Worm (Caenorhabditis elegans) whole organism, L2 larva: Measurements from ENCODE around the gene E02H4.7.

ENCODE experiments used
- C34F6.9 ChIP-seq: fragments of 150-350 bp; optimal IDR thresholded peaks from 2 replicates; lab custom pipeline; 2014; ENCODE audit warnings: missing biosample characterization, missing genetic modification characterization
- F13H6.1 ChIP-seq: sonication (generic microtip); optimal IDR thresholded peaks from 2 replicates; lab custom pipeline; 2016; ENCODE audit warnings: missing genetic modification characterization, missing compliant biosample characterization
- Y55F3AM.14 ChIP-seq: fragments of 200-800 bp; sonication (Bioruptor generic); optimal IDR thresholded peaks from 2 replicates; lab custom pipeline; 2018; ENCODE audit warnings: mild to moderate bottlenecking, missing genetic modification characterization, missing compliant biosample characterization
- ZK546.5 ChIP-seq: sonication (generic microtip); optimal IDR thresholded peaks from 2 replicates; lab custom pipeline; 2017; ENCODE audit warnings: missing biosample characterization, missing genetic modification characterization
- alr-1 ChIP-seq: fragments of 150-350 bp; optimal IDR thresholded peaks from 2 replicates; lab custom pipeline; 2014; ENCODE audit warnings: missing biosample characterization, missing genetic modification characterization
- aly-2 ChIP-seq: fragments of 150-350 bp; optimal IDR thresholded peaks from 2 replicates; lab custom pipeline; 2014; ENCODE audit warnings: missing biosample characterization, missing genetic modification characterization
- ama-1 ChIP-seq: fragments of 150-350 bp; optimal IDR thresholded peaks from 2 replicates; lab custom pipeline; 2018; ENCODE audit warnings: inconsistent platforms
- blmp-1 ChIP-seq: sonication (generic microtip); optimal IDR thresholded peaks from 2 replicates; lab custom pipeline; 2017; ENCODE audit warnings: missing genetic modification characterization, mild to moderate bottlenecking, missing compliant biosample characterization, antibody characterized with exemption, moderate library complexity; ENCODE audit not compliant: insufficient read depth
- ceh-16 ChIP-seq: fragments of 150-350 bp; optimal IDR thresholded peaks from 2 replicates; lab custom pipeline; 2014; ENCODE audit warnings: missing biosample characterization, missing genetic modification characterization
- ceh-82 ChIP-seq: fragments of 150-350 bp; optimal IDR thresholded peaks from 2 replicates; lab custom pipeline; 2014; ENCODE audit warnings: missing biosample characterization, missing genetic modification characterization
- egl-27 ChIP-seq: sonication (generic microtip); optimal IDR thresholded peaks from 3 replicates; lab custom pipeline; 2017; ENCODE audit warnings: missing biosample characterization, missing genetic modification reagents, missing genetic modification characterization
- elt-1 ChIP-seq: fragments of 150-350 bp; optimal IDR thresholded peaks from 2 replicates; lab custom pipeline; 2014; ENCODE audit warnings: missing biosample characterization, missing genetic modification characterization
- elt-3 ChIP-seq: sonication (generic microtip); optimal IDR thresholded peaks from 2 replicates; lab custom pipeline; 2017; ENCODE audit warnings: missing biosample characterization, missing genetic modification characterization
- fos-1 ChIP-seq: fragments of 150-350 bp; optimal IDR thresholded peaks from 2 replicates; lab custom pipeline; 2014; ENCODE audit warnings: missing biosample characterization, missing genetic modification characterization
- gmeb-1 ChIP-seq: fragments of 150-350 bp; optimal IDR thresholded peaks from 2 replicates; lab custom pipeline; 2014; ENCODE audit warnings: missing biosample characterization, missing genetic modification characterization
- lin-11 ChIP-seq: fragments of 150-350 bp; sonication (generic microtip); optimal IDR thresholded peaks from 2 replicates; lab custom pipeline; 2014; ENCODE audit warnings: missing biosample characterization, missing genetic modification characterization, inconsistent platforms, mixed read lengths
- lin-13 ChIP-seq: fragments of 150-350 bp; optimal IDR thresholded peaks from 2 replicates; lab custom pipeline; 2014; ENCODE audit warnings: missing biosample characterization, missing genetic modification reagents, missing genetic modification characterization
- lin-39 ChIP-seq: fragments of 150-350 bp; optimal IDR thresholded peaks from 2 replicates; lab custom pipeline; 2014; ENCODE audit warnings: missing biosample characterization, missing genetic modification reagents, missing genetic modification characterization
- lsy-2 ChIP-seq, 2 experiments: fragments of 150-350 bp in 1 of 2; sonication (generic microtip) in 1 of 2; optimal IDR thresholded peaks; 2 replicates each; lab custom pipeline; 2014 to 2017; ENCODE audit warnings: missing biosample characterization in 2 of 2, missing genetic modification characterization in 2 of 2
- mab-5 ChIP-seq: fragments of 150-350 bp; optimal IDR thresholded peaks from 2 replicates; lab custom pipeline; 2014; ENCODE audit warnings: missing biosample characterization, missing genetic modification characterization
- mbf-1 ChIP-seq: sonication (generic microtip); optimal IDR thresholded peaks from 2 replicates; lab custom pipeline; 2017; ENCODE audit warnings: missing biosample characterization, missing genetic modification characterization
- mdl-1 ChIP-seq, 2 experiments: fragments of 150-350 bp in 1 of 2; sonication (generic microtip) in 1 of 2; optimal IDR thresholded peaks; 2 replicates each; lab custom pipeline; 2017; ENCODE audit warnings: missing biosample characterization in 2 of 2, missing genetic modification characterization in 2 of 2
- nhr-10 ChIP-seq: sonication (generic microtip); optimal IDR thresholded peaks from 2 replicates; lab custom pipeline; 2017; ENCODE audit warnings: missing biosample characterization, missing genetic modification characterization
- nhr-11 ChIP-seq: fragments of 150-350 bp; optimal IDR thresholded peaks from 2 replicates; lab custom pipeline; 2014; ENCODE audit warnings: missing biosample characterization, missing genetic modification characterization
- nhr-12 ChIP-seq: fragments of 150-350 bp; optimal IDR thresholded peaks from 2 replicates; lab custom pipeline; 2014; ENCODE audit warnings: missing biosample characterization, missing genetic modification characterization
- nhr-129 ChIP-seq: fragments of 150-350 bp; optimal IDR thresholded peaks from 2 replicates; lab custom pipeline; 2014; ENCODE audit warnings: missing biosample characterization, missing genetic modification characterization
- nhr-237 ChIP-seq: fragments of 150-350 bp; optimal IDR thresholded peaks from 2 replicates; lab custom pipeline; 2014; ENCODE audit warnings: missing biosample characterization, missing genetic modification characterization
- nhr-25 ChIP-seq: fragments of 150-350 bp; sonication (generic microtip); optimal IDR thresholded peaks from 3 replicates; lab custom pipeline; 2014; ENCODE audit warnings: missing biosample characterization, missing genetic modification characterization
- nhr-6 ChIP-seq: fragments of 150-350 bp; optimal IDR thresholded peaks from 2 replicates; lab custom pipeline; 2014; ENCODE audit warnings: missing biosample characterization, missing genetic modification characterization
- nhr-77 ChIP-seq: fragments of 150-350 bp; optimal IDR thresholded peaks from 2 replicates; lab custom pipeline; 2014; ENCODE audit warnings: missing biosample characterization, missing genetic modification characterization
- peb-1 ChIP-seq: fragments of 150-350 bp; optimal IDR thresholded peaks from 2 replicates; lab custom pipeline; 2014; ENCODE audit warnings: missing biosample characterization, missing genetic modification characterization
- sma-3 ChIP-seq: sonication (generic microtip); optimal IDR thresholded peaks from 2 replicates; lab custom pipeline; 2016; ENCODE audit warnings: missing genetic modification reagents, missing genetic modification characterization, missing compliant biosample characterization
- sma-9 ChIP-seq, 2 experiments: fragments of 150-350 bp in 1 of 2; sonication (generic microtip) in 1 of 2; optimal IDR thresholded peaks; 2 replicates each; lab custom pipeline; 2014 to 2016; ENCODE audit warnings: missing genetic modification characterization in 2 of 2, mild to moderate bottlenecking in 1 of 2, missing biosample characterization in 1 of 2, missing compliant biosample characterization in 1 of 2, missing genetic modification reagents in 1 of 2, moderate library complexity in 1 of 2
- snpc-4 ChIP-seq: fragments of 150-350 bp; optimal IDR thresholded peaks from 2 replicates; lab custom pipeline; 2014; ENCODE audit warnings: missing biosample characterization, missing genetic modification characterization
- unc-39 ChIP-seq: fragments of 150-350 bp; optimal IDR thresholded peaks from 2 replicates; lab custom pipeline; 2014; ENCODE audit warnings: missing biosample characterization, missing genetic modification characterization
- unc-62 ChIP-seq: fragments of 150-350 bp; optimal IDR thresholded peaks from 2 replicates; lab custom pipeline; 2014; ENCODE audit warnings: missing biosample characterization, missing genetic modification reagents, missing genetic modification characterization
- zag-1 ChIP-seq: fragments of 150-350 bp; optimal IDR thresholded peaks from 2 replicates; lab custom pipeline; 2014; ENCODE audit warnings: missing biosample characterization, missing genetic modification characterization
- ztf-1 ChIP-seq: fragments of 200-800 bp; sonication (Bioruptor generic); conservative IDR thresholded peaks from 2 replicates; pipeline ENCODE4 v1.3.6; 2022; ENCODE audit warnings: missing genetic modification characterization, missing compliant biosample characterization
- ztf-11 ChIP-seq: sonication (generic microtip); optimal IDR thresholded peaks from 2 replicates; lab custom pipeline; 2017; ENCODE audit warnings: missing biosample characterization, missing genetic modification characterization

Gene E02H4.7

ce11 chrX:14246518-14246917, 9.6 kb upstream of the E02H4.7 start, which contains the start of gene mlc-6:
mlc-6 (minus strand) TSS chrX:14246618.
- TF ChIP-seq sma-9 (GFP tag; optimal IDR thresholded peaks at IDR 0.05; lab: Kevin White, UChicago) (no peak), sma-9 (tag; optimal IDR thresholded peaks at IDR 0.05; lab: Kevin White, UChicago) (no peak), ama-1 (no peak), lin-39 (tag; lab: Kevin White, UChicago) (no peak), aly-2 (no peak), alr-1 (tag; lab: Kevin White, UChicago) (no peak), snpc-4 (tag; lab: Kevin White, UChicago) (no peak), nhr-10 (tag; lab: Kevin White, UChicago) (no peak), elt-1 (tag; lab: Kevin White, UChicago) (no peak), ceh-16 (tag; lab: Kevin White, UChicago) (no peak), nhr-129 (tag; lab: Kevin White, UChicago) (no peak), nhr-237 (tag; lab: Kevin White, UChicago) (no peak), lsy-2 (tag; optimal IDR thresholded peaks at IDR 0.05; lab: Kevin White, UChicago) (no peak), nhr-25 (tag; lab: Kevin White, UChicago) (no peak), gmeb-1 (no peak), ZK546.5 (tag; lab: Kevin White, UChicago) (no peak), ceh-82 (tag; lab: Kevin White, UChicago) (no peak), mdl-1 (tag; optimal IDR thresholded peaks at IDR 0.05; lab: Kevin White, UChicago) (no peak), nhr-12 (tag; lab: Kevin White, UChicago) (no peak), sma-3 (GFP tag; lab: Kevin White, UChicago) (no peak), nhr-77 (no peak)

ce11 chrX:14247436-14248103, 8.5 kb upstream of the E02H4.7 start, which contains the start of gene K04C1.5:
K04C1.5 (plus strand) TSS chrX:14248053.
- TF ChIP-seq lin-13: no peak
- no peak for TF ChIP-seq Y55F3AM.14 (GFP tag; lab: Kevin White, UChicago)
- no peak for TF ChIP-seq aly-2
- TF ChIP-seq gmeb-1: no peak
- no peak for TF ChIP-seq sma-3 (GFP tag; lab: Kevin White, UChicago)
- no peak for TF ChIP-seq fos-1 (tag; lab: Kevin White, UChicago)
- no peak for TF ChIP-seq ceh-82 (tag; lab: Kevin White, UChicago)
- TF ChIP-seq unc-62 (GFP tag; lab: Kevin White, UChicago): no peak
- no peak for TF ChIP-seq nhr-10 (tag; lab: Kevin White, UChicago)
- TF ChIP-seq nhr-25 (tag; lab: Kevin White, UChicago): no peak
- TF ChIP-seq elt-3: no peak
- TF ChIP-seq nhr-11: no peak
- no peak for TF ChIP-seq ztf-1
- TF ChIP-seq nhr-6 (tag; lab: Kevin White, UChicago): no peak
- TF ChIP-seq snpc-4 (tag; lab: Kevin White, UChicago): no peak
- TF ChIP-seq lin-11 (tag; lab: Kevin White, UChicago): no peak
- no peak for TF ChIP-seq peb-1 (tag; lab: Kevin White, UChicago)
- TF ChIP-seq zag-1 (tag; lab: Kevin White, UChicago): no peak
- no peak for TF ChIP-seq mab-5
- TF ChIP-seq lsy-2 (tag; optimal IDR thresholded peaks at IDR 0.05; lab: Kevin White, UChicago): no peak

DNA sequence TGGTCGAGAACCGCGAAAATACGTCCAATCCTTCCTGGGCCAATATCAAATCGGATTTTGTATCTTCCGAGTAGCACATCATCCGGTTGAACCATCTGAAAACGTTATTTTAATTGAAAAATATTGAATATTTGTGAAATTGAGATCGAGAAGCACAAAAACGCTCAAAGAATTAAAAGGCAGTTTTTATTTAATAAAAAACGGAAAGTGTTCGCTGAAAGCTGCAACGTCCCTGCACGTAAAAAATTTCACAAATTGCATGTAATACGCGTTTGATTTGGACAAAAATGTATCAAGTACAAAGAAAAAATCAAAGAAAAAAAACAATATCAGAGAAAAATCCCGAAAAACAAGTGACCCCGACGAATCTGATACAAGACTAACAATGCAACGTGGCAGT, 4.0 kb upstream of the E02H4.7 start, which contains the start of gene E02H4.6:
TSS of gene E02H4.6 (minus strand) at position 101 of the 400 bp plus-strand sequence.
- TF ChIP-seq nhr-129 (tag; lab: Kevin White, UChicago): no peak
- no peak for TF ChIP-seq mab-5
- no peak for TF ChIP-seq ztf-1
- no peak for TF ChIP-seq nhr-237 (tag; lab: Kevin White, UChicago)
- TF ChIP-seq egl-27 (tag; lab: Kevin White, UChicago): no peak
- TF ChIP-seq mdl-1 (tag; optimal IDR thresholded peaks at IDR 0.05; lab: Kevin White, UChicago): no peak
- TF ChIP-seq alr-1 (tag; lab: Kevin White, UChicago): no peak
- TF ChIP-seq lsy-2 (tag; optimal IDR thresholded peaks at IDR 0.05; lab: Kevin White, UChicago): no peak
- no peak for TF ChIP-seq F13H6.1
- TF ChIP-seq ama-1: no peak
- no peak for TF ChIP-seq unc-62 (GFP tag; lab: Kevin White, UChicago)
- TF ChIP-seq elt-3: no peak
- no peak for TF ChIP-seq blmp-1 (tag; lab: Kevin White, UChicago)
- no peak for TF ChIP-seq elt-1 (tag; lab: Kevin White, UChicago)
- no peak for TF ChIP-seq peb-1 (tag; lab: Kevin White, UChicago)
- no peak for TF ChIP-seq unc-39 (tag; lab: Kevin White, UChicago)
- no peak for TF ChIP-seq C34F6.9 (tag; lab: Kevin White, UChicago)
- no peak for TF ChIP-seq ztf-11 (tag; lab: Kevin White, UChicago)
- no peak for TF ChIP-seq mbf-1 (tag; lab: Kevin White, UChicago)
